Worm (Caenorhabditis elegans) whole organism, midembryonic: Measurements from ENCODE around the gene fbxc-24.

ENCODE experiments used
- T22C8.4 ChIP-seq: fragments of 200-800 bp; sonication (Bioruptor generic); IDR thresholded peaks from 2 replicates; pipeline ENCODE4 v1.3.6; 2022; ENCODE audit warnings: missing genetic modification characterization, missing compliant biosample characterization
- cog-1 ChIP-seq: sonication (generic microtip); optimal IDR thresholded peaks from 2 replicates; lab custom pipeline; 2016; ENCODE audit warnings: missing genetic modification characterization, missing compliant biosample characterization
- flt-1 ChIP-seq: fragments of 200-800 bp; sonication (Bioruptor generic); IDR thresholded peaks from 2 replicates; pipeline ENCODE4 v1.3.6; 2022; ENCODE audit warnings: missing genetic modification characterization, missing compliant biosample characterization
- klf-2 ChIP-seq: fragments of 200-800 bp; sonication (Bioruptor generic); conservative IDR thresholded peaks from 2 replicates; pipeline ENCODE4 v1.3.6; 2022; ENCODE audit warnings: missing genetic modification reagents, missing genetic modification characterization, missing compliant biosample characterization
- med-1 ChIP-seq: sonication (generic microtip); optimal IDR thresholded peaks from 2 replicates; lab custom pipeline; 2017; ENCODE audit warnings: missing genetic modification characterization, mild to moderate bottlenecking, missing compliant biosample characterization, antibody characterized with exemption, missing genetic modification reagents; ENCODE audit not compliant: insufficient read depth
- ref-1 ChIP-seq: fragments of 200-800 bp; sonication (Bioruptor generic); conservative IDR thresholded peaks from 2 replicates; pipeline ENCODE4 v1.3.6; 2022; ENCODE audit warnings: missing genetic modification reagents, missing genetic modification characterization, missing compliant biosample characterization
- tab-1 ChIP-seq: fragments of 200-800 bp; sonication (Bioruptor generic); IDR thresholded peaks from 2 replicates; pipeline ENCODE4 v1.3.6; 2022; ENCODE audit warnings: missing genetic modification characterization, missing compliant biosample characterization
- ztf-23 ChIP-seq: fragments of 200-800 bp; sonication (Bioruptor generic); IDR thresholded peaks from 2 replicates; pipeline ENCODE4 v1.3.6; 2022; ENCODE audit warnings: missing genetic modification reagents, missing genetic modification characterization, missing compliant biosample characterization

- TF ChIP-seq cog-1 (tag; lab: Kevin White, UChicago) (no peak), ref-1 (no peak), med-1 (no peak), tab-1 (GFP tag; lab: Robert Waterston, UW) (no peak), T22C8.4 (GFP tag; lab: Robert Waterston, UW) (no peak), klf-2 (GFP tag; lab: Robert Waterston, UW) (no peak), flt-1 (no peak), ztf-23 (GFP tag; lab: Robert Waterston, UW) (no peak)
Measured at ce11 chrII:875739-876138, 33.7 kb downstream of the fbxc-24 start.
